Worm (Caenorhabditis elegans): Measurements from ENCODE around the gene Y16B4A.2.

The Y16B4A.2 gene

ce11 chrX:14787557-14787932 is 15.9 kb upstream of the Y16B4A.2 start:
- TF ChIP-seq sma-3 (GFP tag; optimal IDR thresholded peaks at IDR 0.05) (peak; percentile 6), sma-9 (GFP tag; optimal IDR thresholded peaks at IDR 0.05) (peak; percentile 41), sma-9 (tag; optimal IDR thresholded peaks at IDR 0.05) (no peak), fos-1 (tag; optimal IDR thresholded peaks at IDR 0.05) (peak; percentile 24), lin-11 (tag; optimal IDR thresholded peaks at IDR 0.05) (no peak)

- TF ChIP-seq lin-11 (tag; optimal IDR thresholded peaks at IDR 0.05) (no peak), ceh-82 (tag; optimal IDR thresholded peaks at IDR 0.05) (no peak), alr-1 (tag; optimal IDR thresholded peaks at IDR 0.05) (no peak), elt-3 (tag; optimal IDR thresholded peaks at IDR 0.05) (no peak), nhr-237 (tag; optimal IDR thresholded peaks at IDR 0.05) (no peak), nhr-25 (tag; optimal IDR thresholded peaks at IDR 0.05) (peak; percentile 1), mab-5 (tag; optimal IDR thresholded peaks at IDR 0.05) (no peak), nhr-21 (tag; optimal IDR thresholded peaks at IDR 0.05) (peak; percentile 64), mbf-1 (tag; optimal IDR thresholded peaks at IDR 0.05) (no peak), blmp-1 (tag; optimal IDR thresholded peaks at IDR 0.05; ENCODE audit: insufficient read depth) (peak; percentile 28), nhr-10 (tag; optimal IDR thresholded peaks at IDR 0.05) (no peak), elt-1 (tag; optimal IDR thresholded peaks at IDR 0.05) (no peak), crh-2 (tag; optimal IDR thresholded peaks at IDR 0.05) (peak; percentile 10), ztf-11 (tag; optimal IDR thresholded peaks at IDR 0.05) (no peak), sma-3 (GFP tag; optimal IDR thresholded peaks at IDR 0.05) (peak; percentile 68), lsy-2 (tag; optimal IDR thresholded peaks at IDR 0.05) (peak in 1 of 2 experiments; percentile 38), unc-39 (tag; optimal IDR thresholded peaks at IDR 0.05) (no peak), nhr-129 (tag; optimal IDR thresholded peaks at IDR 0.05) (peak; percentile 60), nhr-12 (tag; optimal IDR thresholded peaks at IDR 0.05) (no peak), Y55F3AM.14 (GFP tag; optimal IDR thresholded peaks at IDR 0.05) (peak; percentile 11), gmeb-1 (tag; optimal IDR thresholded peaks at IDR 0.05) (peak; percentile 57), peb-1 (tag; optimal IDR thresholded peaks at IDR 0.05) (no peak), F13H6.1 (tag; optimal IDR thresholded peaks at IDR 0.05) (no peak), ceh-16 (tag; optimal IDR thresholded peaks at IDR 0.05) (no peak), mdl-1 (tag; optimal IDR thresholded peaks at IDR 0.05) (peak in 1 of 2 experiments; percentile 21), fos-1 (tag; optimal IDR thresholded peaks at IDR 0.05) (peak; percentile 12), sma-9 (GFP tag; optimal IDR thresholded peaks at IDR 0.05) (peak; percentile 86), sma-9 (tag; optimal IDR thresholded peaks at IDR 0.05) (no peak)
Observed at ce11 chrX:14786821-14787556, 15.3 kb upstream of the Y16B4A.2 start.

ce11 chrX:14783434-14784142 is 11.9 kb upstream of the Y16B4A.2 start:
- peak; percentile 72 for TF ChIP-seq sma-9 (GFP tag; optimal IDR thresholded peaks at IDR 0.05)
- TF ChIP-seq sma-9 (tag; optimal IDR thresholded peaks at IDR 0.05) = no peak
- TF ChIP-seq snpc-4 (tag; optimal IDR thresholded peaks at IDR 0.05) = no peak
- TF ChIP-seq nhr-21 (tag; optimal IDR thresholded peaks at IDR 0.05) = peak; percentile 42
- no peak for TF ChIP-seq mbf-1 (tag; optimal IDR thresholded peaks at IDR 0.05)
- no peak for TF ChIP-seq nhr-11 (tag; optimal IDR thresholded peaks at IDR 0.05)
- TF ChIP-seq ztf-1 (GFP tag; conservative IDR thresholded peaks at IDR 0.05) = no peak
- no peak for TF ChIP-seq skn-1 (tag; optimal IDR thresholded peaks at IDR 0.05)
- peak; percentile 89 for TF ChIP-seq fos-1 (tag; optimal IDR thresholded peaks at IDR 0.05)
- TF ChIP-seq nhr-129 (tag; optimal IDR thresholded peaks at IDR 0.05) = peak; percentile 20
- peak; percentile 57 for TF ChIP-seq sma-3 (GFP tag; optimal IDR thresholded peaks at IDR 0.05)
- peak; percentile 40 for TF ChIP-seq crh-2 (tag; optimal IDR thresholded peaks at IDR 0.05)
- no peak for TF ChIP-seq lin-11 (tag; optimal IDR thresholded peaks at IDR 0.05)
- TF ChIP-seq mdl-1 (tag; optimal IDR thresholded peaks at IDR 0.05) = peak in 1 of 2 experiments; percentile 47

- TF ChIP-seq elt-1 (tag; optimal IDR thresholded peaks at IDR 0.05) = no peak
- TF ChIP-seq mab-5 (tag; optimal IDR thresholded peaks at IDR 0.05) = peak; percentile 27
- TF ChIP-seq sma-9 (GFP tag; optimal IDR thresholded peaks at IDR 0.05) = peak; percentile 83
- TF ChIP-seq sma-9 (tag; optimal IDR thresholded peaks at IDR 0.05) = no peak
- TF ChIP-seq sma-3 (GFP tag; optimal IDR thresholded peaks at IDR 0.05) = peak; percentile 67
- peak; percentile 43 for TF ChIP-seq nhr-21 (tag; optimal IDR thresholded peaks at IDR 0.05)
- peak in 1 of 2 experiments; percentile 29 for TF ChIP-seq mdl-1 (tag; optimal IDR thresholded peaks at IDR 0.05)
- TF ChIP-seq F13H6.1 (tag; optimal IDR thresholded peaks at IDR 0.05) = no peak
- TF ChIP-seq fos-1 (tag; optimal IDR thresholded peaks at IDR 0.05) = no peak
- TF ChIP-seq skn-1 (tag; optimal IDR thresholded peaks at IDR 0.05) = no peak
- TF ChIP-seq C34F6.9 (tag; optimal IDR thresholded peaks at IDR 0.05) = no peak
Observed at ce11 chrX:14780176-14780575, 8.5 kb upstream of the Y16B4A.2 start.
